Worm (Caenorhabditis elegans): ENCODE data around the gene F52F10.2.

DNA sequence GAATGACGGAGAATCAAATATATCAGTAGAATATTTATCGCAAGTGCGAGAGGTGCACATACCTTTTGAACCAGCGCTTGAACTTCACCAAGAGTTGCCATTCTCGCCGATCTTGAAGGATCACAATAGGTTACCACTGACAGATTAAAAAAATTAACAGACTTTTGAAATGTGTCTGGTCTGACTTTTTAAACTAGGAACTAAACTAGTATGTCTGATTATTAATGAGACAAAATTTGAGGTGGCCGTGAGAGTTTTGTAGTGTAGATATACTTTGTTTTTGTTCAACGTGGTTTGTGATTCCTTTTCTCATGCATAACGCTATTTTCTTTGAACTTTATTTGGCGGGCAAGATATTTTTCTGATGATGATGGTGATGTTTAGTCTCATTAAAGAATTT is 26.1 kb upstream of the F52F10.2 start, which contains the start of gene str-240:
- no peak for TF ChIP-seq dao-5 (tag; optimal IDR thresholded peaks at IDR 0.05)
- no peak for TF ChIP-seq W03F9.2 (tag; optimal IDR thresholded peaks at IDR 0.05)
- TF ChIP-seq him-1 (tag; optimal IDR thresholded peaks at IDR 0.05) = no peak
